Fruit fly (Drosophila melanogaster): ENCODE measurements around the gene AlaRS.

Gene AlaRS

dm6 chr2L:8333624-8334023 lies 47.9 kb downstream of the AlaRS start:
- TF ChIP-seq Pif1B (GFP tag; optimal IDR thresholded peaks at IDR 0.05): no peak
- TF ChIP-seq CG4496 (GFP tag; IDR thresholded peaks at IDR 0.05): no peak
- no peak for TF ChIP-seq EcR (GFP tag; optimal IDR thresholded peaks at IDR 0.05)
- no peak for TF ChIP-seq CG10348 (GFP tag; IDR thresholded peaks at IDR 0.05)

dm6 chr2L:8333185-8333584 lies 48.4 kb downstream of the AlaRS start:
- no peak for TF ChIP-seq CG17806 (tag; optimal IDR thresholded peaks at IDR 0.05)
- TF ChIP-seq fd96Ca (GFP tag; IDR thresholded peaks at IDR 0.05): no peak
- no peak for TF ChIP-seq CG15710 (tag; optimal IDR thresholded peaks at IDR 0.05)
- TF ChIP-seq rn (GFP tag; IDR thresholded peaks at IDR 0.05): no peak
- TF ChIP-seq CG9948 (tag; optimal IDR thresholded peaks at IDR 0.05): no peak
- no peak for TF ChIP-seq CG8159 (tag; optimal IDR thresholded peaks at IDR 0.05)
- TF ChIP-seq D1 (tag; optimal IDR thresholded peaks at IDR 0.05): no peak
- TF ChIP-seq Pif1B (GFP tag; optimal IDR thresholded peaks at IDR 0.05): no peak
- no peak for TF ChIP-seq EcR (GFP tag; optimal IDR thresholded peaks at IDR 0.05)
- no peak for TF ChIP-seq CG34367 (tag; optimal IDR thresholded peaks at IDR 0.05)
- TF ChIP-seq CG32121 (GFP tag; IDR thresholded peaks at IDR 0.05): no peak
- TF ChIP-seq CG4496 (GFP tag; IDR thresholded peaks at IDR 0.05): no peak
- no peak for TF ChIP-seq Ets98B (GFP tag; IDR thresholded peaks at IDR 0.05)
- TF ChIP-seq CG12605 (GFP tag; IDR thresholded peaks at IDR 0.05): no peak
- TF ChIP-seq gl (tag; optimal IDR thresholded peaks at IDR 0.05): no peak

- TF ChIP-seq CG34367 (tag; optimal IDR thresholded peaks at IDR 0.05): no peak
- TF ChIP-seq Pif1A (GFP tag; optimal IDR thresholded peaks at IDR 0.05): no peak
- no peak for TF ChIP-seq CG8301 (tag; optimal IDR thresholded peaks at IDR 0.05)
- TF ChIP-seq CG10348 (GFP tag; IDR thresholded peaks at IDR 0.05): no peak
- no peak for TF ChIP-seq CG13204 (GFP tag; optimal IDR thresholded peaks at IDR 0.05)
- no peak for TF ChIP-seq gl (tag; optimal IDR thresholded peaks at IDR 0.05)
- TF ChIP-seq CG9948 (tag; optimal IDR thresholded peaks at IDR 0.05): no peak
- TF ChIP-seq CG15710 (tag; optimal IDR thresholded peaks at IDR 0.05): no peak
- TF ChIP-seq rn (GFP tag; IDR thresholded peaks at IDR 0.05): no peak
- TF ChIP-seq CG4496 (GFP tag; IDR thresholded peaks at IDR 0.05): no peak
- TF ChIP-seq fd96Ca (GFP tag; IDR thresholded peaks at IDR 0.05): no peak
Measured at dm6 chr2L:8328526-8329097, 53.0 kb downstream of the AlaRS start.

All from whole organism, pupa.